Fruit fly (Drosophila melanogaster) whole organism, embryonic: ENCODE measurements around the gene Pi3K21B.

Experiments
- CG10209 ChIP-seq: fragments of 200-800 bp; sonication (Bioruptor generic); optimal IDR thresholded peaks from 3 replicates; lab custom pipeline; 2017; ENCODE audit warnings: missing biosample characterization, mild to moderate bottlenecking, missing genetic modification characterization, missing genetic modification reagents
- CG10543 ChIP-seq: fragments of 200-800 bp; sonication (Bioruptor generic); optimal IDR thresholded peaks from 3 replicates; lab custom pipeline; 2017; ENCODE audit warnings: missing biosample characterization, mild to moderate bottlenecking, missing genetic modification characterization, moderate library complexity
- CG11398 ChIP-seq: fragments of 200-800 bp; sonication (Bioruptor generic); optimal IDR thresholded peaks from 2 replicates; lab custom pipeline; 2016; ENCODE audit warnings: missing biosample characterization, missing genetic modification characterization
- CG11456 ChIP-seq: fragments of 200-800 bp; sonication (Bioruptor generic); IDR thresholded peaks from 3 replicates; pipeline ENCODE4 v1.3.6; 2022; ENCODE audit warnings: missing biosample characterization, missing genetic modification characterization
- CG12299 ChIP-seq: fragments of 200-800 bp; sonication (Bioruptor generic); optimal IDR thresholded peaks from 2 replicates; lab custom pipeline; 2018; ENCODE audit warnings: missing biosample characterization, mild to moderate bottlenecking, missing genetic modification characterization
- CG13296 ChIP-seq: fragments of 200-800 bp; sonication (Bioruptor generic); optimal IDR thresholded peaks from 3 replicates; lab custom pipeline; 2018; ENCODE audit warnings: missing biosample characterization, mild to moderate bottlenecking, missing genetic modification characterization
- CG15269 ChIP-seq: fragments of 200-800 bp; sonication (Bioruptor generic); optimal IDR thresholded peaks from 2 replicates; lab custom pipeline; 2018; ENCODE audit warnings: missing biosample characterization, mild to moderate bottlenecking, missing genetic modification characterization, moderate library complexity
- CG17568 ChIP-seq: fragments of 200-800 bp; sonication (Bioruptor generic); optimal IDR thresholded peaks from 2 replicates; lab custom pipeline; 2018; ENCODE audit warnings: missing biosample characterization, mild to moderate bottlenecking, missing genetic modification characterization, moderate library complexity
- CG17802 ChIP-seq: fragments of 200-800 bp; sonication (Bioruptor generic); optimal IDR thresholded peaks from 2 replicates; lab custom pipeline; 2018; ENCODE audit warnings: missing biosample characterization, mild to moderate bottlenecking, missing genetic modification characterization, moderate library complexity
- CG2116 ChIP-seq: fragments of 200-800 bp; sonication (Bioruptor generic); optimal IDR thresholded peaks from 3 replicates; lab custom pipeline; 2018; ENCODE audit warnings: missing biosample characterization, mild to moderate bottlenecking, missing genetic modification characterization
- CG31365 ChIP-seq: fragments of 200-800 bp; sonication (Bioruptor generic); optimal IDR thresholded peaks from 2 replicates; lab custom pipeline; 2018; ENCODE audit warnings: missing biosample characterization, mild to moderate bottlenecking, missing genetic modification characterization
- CG3726 ChIP-seq: fragments of 200-800 bp; sonication (Bioruptor generic); IDR thresholded peaks from 3 replicates; pipeline ENCODE4, ENCODE4 v1.3.6; 2022; ENCODE audit warnings: missing biosample characterization, missing genetic modification characterization
- CG4424 ChIP-seq: fragments of 200-800 bp; sonication (Bioruptor generic); optimal IDR thresholded peaks from 3 replicates; lab custom pipeline; 2016; ENCODE audit warnings: missing biosample characterization, missing genetic modification characterization
- CG5180 ChIP-seq: fragments of 200-800 bp; sonication (Bioruptor generic); optimal IDR thresholded peaks from 3 replicates; lab custom pipeline; 2017; ENCODE audit warnings: missing biosample characterization, missing genetic modification characterization, mild to moderate bottlenecking, moderate library complexity, missing genetic modification reagents
- CG6854 ChIP-seq: fragments of 200-800 bp; sonication (Bioruptor generic); optimal IDR thresholded peaks from 3 replicates; lab custom pipeline; 2017; ENCODE audit warnings: missing biosample characterization, mild to moderate bottlenecking, missing genetic modification characterization
- CG7556 ChIP-seq: fragments of 200-800 bp; sonication (Bioruptor generic); optimal IDR thresholded peaks from 2 replicates; lab custom pipeline; 2017; ENCODE audit warnings: missing biosample characterization, mild to moderate bottlenecking, missing genetic modification characterization
- CG7786 ChIP-seq: fragments of 200-800 bp; sonication (Bioruptor generic); optimal IDR thresholded peaks from 2 replicates; lab custom pipeline; 2016; ENCODE audit warnings: missing biosample characterization, missing genetic modification characterization
- CG7928 ChIP-seq: fragments of 200-800 bp; sonication (Bioruptor generic); optimal IDR thresholded peaks from 2 replicates; lab custom pipeline; 2017; ENCODE audit warnings: missing biosample characterization, mild to moderate bottlenecking, missing genetic modification characterization
- CG7963 ChIP-seq: fragments of 200-800 bp; sonication (Bioruptor generic); IDR thresholded peaks from 3 replicates; pipeline ENCODE4 v1.3.6; 2022; ENCODE audit warnings: missing biosample characterization, missing genetic modification characterization; ENCODE audit not compliant: partially characterized antibody
- CG8290 ChIP-seq, 3 experiments: fragments of 200-800 bp; sonication (Bioruptor generic); optimal IDR thresholded peaks; 2 replicates each; lab custom pipeline; 2016 to 2019; ENCODE audit warnings: missing biosample characterization in 3 of 3, missing genetic modification characterization in 3 of 3, mild to moderate bottlenecking in 2 of 3, moderate library complexity in 1 of 3
- CHES-1-like ChIP-seq: fragments of 200-800 bp; sonication (Bioruptor generic); optimal IDR thresholded peaks from 2 replicates; lab custom pipeline; 2016; ENCODE audit warnings: missing biosample characterization, missing genetic modification characterization
- D19B ChIP-seq: fragments of 200-800 bp; sonication (Bioruptor generic); optimal IDR thresholded peaks from 2 replicates; lab custom pipeline; 2017; ENCODE audit warnings: missing biosample characterization, mild to moderate bottlenecking, missing genetic modification characterization
- Deaf1 ChIP-seq: fragments of 200-800 bp; optimal IDR thresholded peaks from 3 replicates; lab custom pipeline; 2019; ENCODE audit warnings: missing biosample characterization, mild to moderate bottlenecking, missing genetic modification characterization, moderate library complexity
- Doc2 ChIP-seq: fragments of 200-800 bp; sonication (Bioruptor generic); IDR thresholded peaks from 2 replicates; pipeline ENCODE4 v1.3.6; 2022; ENCODE audit warnings: missing biosample characterization, missing genetic modification characterization
- GATAe ChIP-seq: fragments of 200-800 bp; sonication (Bioruptor generic); conservative IDR thresholded peaks from 2 replicates; pipeline ENCODE4 v1.3.6; 2022; ENCODE audit warnings: missing biosample characterization, missing genetic modification characterization
- H15 ChIP-seq: fragments of 200-800 bp; sonication (Bioruptor generic); IDR thresholded peaks from 3 replicates; pipeline ENCODE4 v1.3.6; 2022; ENCODE audit warnings: missing biosample characterization, missing genetic modification characterization
- Jarid2 ChIP-seq: fragments of 200-800 bp; sonication (Bioruptor generic); optimal IDR thresholded peaks from 3 replicates; lab custom pipeline; 2017; ENCODE audit warnings: mild to moderate bottlenecking, missing biosample characterization, missing genetic modification reagents, missing genetic modification characterization
- Lpt ChIP-seq: fragments of >200 bp; optimal IDR thresholded peaks from 2 replicates; lab custom pipeline; 2018; ENCODE audit warnings: missing biosample characterization, missing genetic modification characterization
- NFAT ChIP-seq: fragments of 200-800 bp; sonication (Bioruptor generic); IDR thresholded peaks from 2 replicates; pipeline ENCODE4 v1.3.6; 2022; ENCODE audit warnings: missing biosample characterization, missing genetic modification characterization
- PHDP ChIP-seq: fragments of 200-800 bp; sonication (Bioruptor generic); optimal IDR thresholded peaks from 3 replicates; lab custom pipeline; 2018; ENCODE audit warnings: missing biosample characterization, mild to moderate bottlenecking, missing genetic modification characterization, moderate library complexity
- Ptx1 ChIP-seq: fragments of 200-800 bp; sonication (Bioruptor generic); IDR thresholded peaks from 2 replicates; pipeline ENCODE4 v1.3.6; 2022; ENCODE audit warnings: missing biosample characterization, missing genetic modification characterization
- ac ChIP-seq: fragments of 200-800 bp; sonication (Bioruptor generic); optimal IDR thresholded peaks from 3 replicates; lab custom pipeline; 2017; ENCODE audit warnings: missing biosample characterization, mild to moderate bottlenecking, missing genetic modification characterization
- ara ChIP-seq: fragments of 200-800 bp; sonication (Bioruptor generic); IDR thresholded peaks from 2 replicates; pipeline ENCODE4 v1.3.6; 2022; ENCODE audit warnings: missing biosample characterization, missing genetic modification characterization
- chinmo ChIP-seq: fragments of 200-800 bp; sonication (Bioruptor generic); IDR thresholded peaks from 4 replicates; pipeline ENCODE4 v1.3.6; 2022; ENCODE audit warnings: missing biosample characterization, missing genetic modification characterization; ENCODE audit not compliant: partially characterized antibody
- chm ChIP-seq: fragments of 200-800 bp; sonication (Bioruptor generic); IDR thresholded peaks from 2 replicates; pipeline ENCODE4 v1.3.6; 2022; ENCODE audit warnings: missing biosample characterization, missing genetic modification characterization
- dpn ChIP-seq, 2 experiments: fragments of 200-800 bp; sonication (Bioruptor generic); optimal IDR thresholded peaks; 3 replicates each; lab custom pipeline; 2016; ENCODE audit warnings: missing biosample characterization in 2 of 2, missing genetic modification characterization in 2 of 2
- ftz-f1 ChIP-seq: fragments of 200-800 bp; sonication (Bioruptor generic); optimal IDR thresholded peaks from 2 replicates; lab custom pipeline; 2016; ENCODE audit warnings: missing biosample characterization, missing genetic modification characterization
- gsb-n ChIP-seq: fragments of 200-800 bp; sonication (Bioruptor generic); optimal IDR thresholded peaks from 3 replicates; lab custom pipeline; 2018; ENCODE audit warnings: missing biosample characterization, mild to moderate bottlenecking, missing genetic modification characterization
- kah ChIP-seq: fragments of 200-800 bp; sonication (Bioruptor generic); optimal IDR thresholded peaks from 2 replicates; lab custom pipeline; 2018; ENCODE audit warnings: missing biosample characterization, mild to moderate bottlenecking, missing genetic modification characterization
- ken ChIP-seq: fragments of 200-800 bp; sonication (Bioruptor generic); IDR thresholded peaks from 3 replicates; pipeline ENCODE4 v1.3.6; 2022; ENCODE audit warnings: missing biosample characterization, missing genetic modification characterization
- mirr ChIP-seq: fragments of 200-800 bp; sonication (Bioruptor generic); optimal IDR thresholded peaks from 3 replicates; lab custom pipeline; 2018; ENCODE audit warnings: missing biosample characterization, mild to moderate bottlenecking, missing genetic modification characterization
- nau ChIP-seq: fragments of 200-800 bp; sonication (Bioruptor generic); optimal IDR thresholded peaks from 3 replicates; lab custom pipeline; 2017; ENCODE audit warnings: missing biosample characterization, mild to moderate bottlenecking, missing genetic modification characterization, missing genetic modification reagents
- ro ChIP-seq: fragments of 200-800 bp; sonication (Bioruptor generic); IDR thresholded peaks from 2 replicates; pipeline ENCODE4 v1.3.6; 2022; ENCODE audit warnings: missing biosample characterization, missing genetic modification characterization
- scrt ChIP-seq: fragments of 200-800 bp; sonication (Bioruptor generic); optimal IDR thresholded peaks from 2 replicates; lab custom pipeline; 2018; ENCODE audit warnings: missing biosample characterization, mild to moderate bottlenecking, missing genetic modification characterization, moderate library complexity
- sd ChIP-seq: fragments of 200-800 bp; sonication (Bioruptor generic); optimal IDR thresholded peaks from 3 replicates; lab custom pipeline; 2018; ENCODE audit warnings: missing biosample characterization, mild to moderate bottlenecking, missing genetic modification characterization, moderate library complexity
- tin ChIP-seq: fragments of 200-800 bp; sonication (Bioruptor generic); optimal IDR thresholded peaks from 3 replicates; lab custom pipeline; 2016; ENCODE audit warnings: missing biosample characterization, missing genetic modification characterization
- tx ChIP-seq: fragments of 200-800 bp; sonication (Bioruptor generic); optimal IDR thresholded peaks from 2 replicates; lab custom pipeline; 2016; ENCODE audit warnings: missing biosample characterization, missing genetic modification characterization
- wor ChIP-seq: fragments of 200-800 bp; sonication (Bioruptor generic); IDR thresholded peaks from 2 replicates; pipeline ENCODE4 v1.3.6; 2022; ENCODE audit warnings: missing biosample characterization, missing genetic modification characterization

Pi3K21B gene

DNA sequence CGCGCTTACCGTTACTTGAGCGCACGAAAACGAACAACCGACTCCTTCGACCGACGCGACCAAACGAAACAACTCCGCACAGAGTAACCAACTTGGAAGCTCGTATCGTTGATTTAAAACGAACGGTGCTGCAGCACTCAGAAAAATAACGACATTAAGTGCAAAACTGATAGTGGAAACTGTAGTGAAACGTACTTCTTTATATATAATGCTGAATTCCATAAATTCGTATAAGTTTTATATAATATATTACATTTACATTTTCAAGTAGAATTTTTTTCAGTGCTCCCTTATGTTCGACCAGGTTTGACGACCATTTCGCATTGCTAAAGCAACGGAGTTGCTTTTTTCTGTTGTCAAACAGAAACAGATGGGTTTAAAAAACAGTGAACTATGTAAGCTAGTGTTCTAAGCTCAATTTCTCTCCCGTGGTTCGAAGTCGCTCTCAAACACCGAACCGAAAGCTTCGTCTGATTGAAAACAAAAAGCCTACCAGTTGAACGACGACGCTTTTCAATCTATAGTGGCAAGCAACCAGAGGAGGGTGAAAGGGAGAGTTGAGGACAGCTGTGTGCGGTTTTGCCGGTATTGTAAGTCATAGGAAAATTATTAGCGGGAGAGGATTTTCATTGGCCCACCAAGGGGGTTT, 30.1 kb upstream of the Pi3K21B start, which contains the start of gene CG17075 (continued):
- TF ChIP-seq scrt (GFP tag; lab: Kevin White, UChicago) (peak; percentile 92), Ptx1 (GFP tag; lab: Robert Waterston, UW) (peak; percentile 97), GATAe (no peak; the same call in 1 of the 2 replicates), CG17568 (GFP tag; lab: Kevin White, UChicago) (peak; percentile 87), wor (GFP tag; lab: Robert Waterston, UW) (peak; percentile 90), CG12299 (tag; lab: Kevin White, UChicago) (peak; percentile 92), ftz-f1 (peak; percentile 41), CG31365 (tag; lab: Kevin White, UChicago) (peak; percentile 69), H15 (GFP tag; lab: Robert Waterston, UW) (peak; percentile 93), CG10543 (GFP tag; lab: Kevin White, UChicago) (peak; percentile 75), Doc2 (GFP tag; lab: Robert Waterston, UW) (peak; percentile 82), ken (GFP tag; lab: Robert Waterston, UW) (peak; percentile 93), chm (GFP tag; lab: Robert Waterston, UW) (peak; percentile 73; the same call in 1 of the 2 replicates), Deaf1 (tag; lab: Kevin White, UChicago) (peak; percentile 92), kah (GFP tag; lab: Kevin White, UChicago) (peak; percentile 73), tin (peak; percentile 94), CG7556 (GFP tag; lab: Kevin White, UChicago) (peak; percentile 98), CG10209 (GFP tag; lab: Kevin White, UChicago) (peak; percentile 96), CG11456 (peak; percentile 97), gsb-n (tag; lab: Kevin White, UChicago) (peak; percentile 89), NFAT (GFP tag; lab: Robert Waterston, UW) (peak; percentile 90), sd (peak; percentile 84), dpn (GFP tag; optimal IDR thresholded peaks at IDR 0.05; lab: Kevin White, UChicago) (peak; percentile 89 to 93), mirr (GFP tag; lab: Kevin White, UChicago) (peak; percentile 19), CG7928 (GFP tag; lab: Kevin White, UChicago) (peak; percentile 74), Lpt (no peak), CG7963 (GFP tag; lab: Robert Waterston, UW) (no peak), ara (peak; percentile 88), CG3726 (GFP tag; lab: Robert Waterston, UW) (peak; percentile 90), CG17802 (peak; percentile 59), CG11398 (GFP tag; lab: Kevin White, UChicago) (peak; percentile 70), tx (peak; percentile 78), PHDP (tag; lab: Kevin White, UChicago) (peak; percentile 96), ro (peak; percentile 83), CG13296 (peak; percentile 95), CG7786 (GFP tag; lab: Kevin White, UChicago) (peak; percentile 55), CG5180 (GFP tag; lab: Kevin White, UChicago) (peak; percentile 99), ac (GFP tag; lab: Kevin White, UChicago) (peak; percentile 23), CG2116 (GFP tag; lab: Kevin White, UChicago) (peak; percentile 57), CG15269 (peak; percentile 97), chinmo (no peak), D19B (GFP tag; lab: Kevin White, UChicago) (peak; percentile 85), Jarid2 (peak; percentile 78), CG4424 (peak; percentile 92), CG8290 (GFP tag; optimal IDR thresholded peaks at IDR 0.05; lab: Kevin White, UChicago) (peak; percentile 93), CG8290 (tag; optimal IDR thresholded peaks at IDR 0.05; lab: Kevin White, UChicago) (peak in 1 of 2 experiments; percentile 68), CHES-1-like (GFP tag; lab: Kevin White, UChicago) (peak; percentile 68), nau (GFP tag; lab: Kevin White, UChicago) (no peak), CG6854 (GFP tag; lab: Kevin White, UChicago) (peak; percentile 92)
